Worm (Caenorhabditis elegans) whole organism, L1 larva: ENCODE data around the gene pigq-1.

Source experiments
- C04F5.9 ChIP-seq: sonication (generic microtip); optimal IDR thresholded peaks from 2 replicates; lab custom pipeline; 2016; ENCODE audit warnings: missing genetic modification characterization, missing compliant biosample characterization
- F16B12.6 ChIP-seq: fragments of 150-350 bp; optimal IDR thresholded peaks from 2 replicates; lab custom pipeline; 2014; ENCODE audit warnings: missing biosample characterization, missing genetic modification characterization
- aha-1 ChIP-seq: fragments of 150-350 bp; optimal IDR thresholded peaks from 2 replicates; lab custom pipeline; 2014; ENCODE audit warnings: missing biosample characterization, missing genetic modification characterization
- ceh-8 ChIP-seq: fragments of 200-800 bp; sonication (Bioruptor generic); optimal IDR thresholded peaks from 2 replicates; lab custom pipeline; 2018; ENCODE audit warnings: mild to moderate bottlenecking, missing genetic modification characterization, moderate library complexity, missing compliant biosample characterization
- dpl-1 ChIP-seq, 3 experiments: fragments of 150-350 bp in 2 of 3; sonication (generic microtip) in 1 of 3; optimal IDR thresholded peaks; 2 replicates each; lab custom pipeline; 2014 to 2017; ENCODE audit warnings: missing biosample characterization in 3 of 3, missing genetic modification characterization in 3 of 3, missing genetic modification reagents in 3 of 3
- efl-1 ChIP-seq, 4 experiments: fragments of 150-350 bp; optimal IDR thresholded peaks in 3 of 4; peaks in 1 of 4; 1 replicate in 1 of 4; 2 replicates in 3 of 4; lab custom pipeline; 2014; ENCODE audit warnings: missing biosample characterization in 2 of 4, missing genetic modification characterization in 2 of 4, missing genetic modification reagents in 2 of 4
- egl-13 ChIP-seq: sonication (generic microtip); optimal IDR thresholded peaks from 2 replicates; lab custom pipeline; 2016; ENCODE audit warnings: missing genotype, missing genetic modification reagents, missing genetic modification characterization, missing compliant biosample characterization
- egl-27 ChIP-seq, 2 experiments: fragments of 150-350 bp in 1 of 2; sonication (generic microtip); optimal IDR thresholded peaks; 3 replicates each; lab custom pipeline; 2017 to 2018; ENCODE audit warnings: missing biosample characterization in 2 of 2, missing genetic modification characterization in 2 of 2, missing genetic modification reagents in 2 of 2
- elt-3 ChIP-seq, 6 experiments: fragments of 150-350 bp in 1 of 6; sonication (generic microtip); optimal IDR thresholded peaks; 2 replicates each; lab custom pipeline; 2017 to 2018; ENCODE audit warnings: missing biosample characterization in 6 of 6, missing genetic modification characterization in 6 of 6, inconsistent platforms in 1 of 6
- ets-5 ChIP-seq: fragments of 200-800 bp; sonication (Bioruptor generic); IDR thresholded peaks from 2 replicates; pipeline ENCODE4 v1.3.6; 2022; ENCODE audit warnings: missing genetic modification characterization, missing compliant biosample characterization
- fkh-8 ChIP-seq: sonication (generic microtip); optimal IDR thresholded peaks from 2 replicates; lab custom pipeline; 2016; ENCODE audit warnings: mild to moderate bottlenecking, missing genetic modification characterization, missing compliant biosample characterization
- hlh-17 ChIP-seq: fragments of 200-800 bp; sonication (Bioruptor generic); optimal IDR thresholded peaks from 2 replicates; lab custom pipeline; 2018; ENCODE audit warnings: missing genetic modification characterization, mild to moderate bottlenecking, missing compliant biosample characterization, moderate library complexity, borderline replicate concordance
- irx-1 ChIP-seq: sonication (generic microtip); optimal IDR thresholded peaks from 2 replicates; lab custom pipeline; 2016; ENCODE audit warnings: missing genetic modification characterization, missing compliant biosample characterization
- lin-13 ChIP-seq: fragments of 150-350 bp; optimal IDR thresholded peaks from 2 replicates; lab custom pipeline; 2014; ENCODE audit warnings: missing biosample characterization, missing genetic modification reagents, missing genetic modification characterization
- lin-14 ChIP-seq: fragments of 200-800 bp; sonication (Bioruptor generic); optimal IDR thresholded peaks from 2 replicates; lab custom pipeline; 2018; ENCODE audit warnings: mild to moderate bottlenecking, missing genetic modification characterization, moderate library complexity, missing compliant biosample characterization
- lin-15B ChIP-seq: fragments of 150-350 bp; sonication (generic microtip); optimal IDR thresholded peaks from 3 replicates; lab custom pipeline; 2014; ENCODE audit warnings: missing biosample characterization, missing genetic modification characterization
- lin-35 ChIP-seq, 2 experiments: fragments of 150-350 bp; optimal IDR thresholded peaks; 2 replicates each; lab custom pipeline; 2014; ENCODE audit warnings: missing biosample characterization in 2 of 2, missing genetic modification characterization in 2 of 2, missing genetic modification reagents in 2 of 2
- mab-9 ChIP-seq: fragments of 200-800 bp; sonication (Bioruptor generic); IDR thresholded peaks from 2 replicates; pipeline ENCODE4 v1.3.6; 2022; ENCODE audit warnings: missing genetic modification reagents, missing genetic modification characterization, missing compliant biosample characterization
- mdl-1 ChIP-seq, 2 experiments: fragments of 150-350 bp; optimal IDR thresholded peaks; 2 replicates each; lab custom pipeline; 2014 to 2017; ENCODE audit warnings: missing biosample characterization in 2 of 2, missing genetic modification characterization in 2 of 2, inconsistent platforms in 1 of 2
- mep-1 ChIP-seq: fragments of 150-350 bp; optimal IDR thresholded peaks from 2 replicates; lab custom pipeline; 2014; ENCODE audit warnings: missing biosample characterization, missing genetic modification characterization
- nhr-19 ChIP-seq: fragments of 200-800 bp; sonication (Bioruptor generic); conservative IDR thresholded peaks from 2 replicates; pipeline ENCODE4 v1.3.6; 2022; ENCODE audit warnings: missing genetic modification characterization, missing compliant biosample characterization
- nhr-28 ChIP-seq: fragments of 150-350 bp; optimal IDR thresholded peaks from 2 replicates; lab custom pipeline; 2014; ENCODE audit warnings: missing biosample characterization, missing genetic modification characterization
- nhr-47 ChIP-seq: sonication (generic microtip); optimal IDR thresholded peaks from 2 replicates; lab custom pipeline; 2016; ENCODE audit warnings: mild to moderate bottlenecking, missing genetic modification characterization, moderate library complexity, missing compliant biosample characterization
- nhr-71 ChIP-seq: sonication (generic microtip); optimal IDR thresholded peaks from 2 replicates; lab custom pipeline; 2016; ENCODE audit warnings: mild to moderate bottlenecking, missing genetic modification characterization, moderate library complexity, missing compliant biosample characterization
- nhr-76 ChIP-seq: sonication (generic microtip); optimal IDR thresholded peaks from 2 replicates; lab custom pipeline; 2017; ENCODE audit warnings: missing biosample characterization, missing genetic modification characterization
- nhr-84 ChIP-seq: sonication (generic microtip); optimal IDR thresholded peaks from 2 replicates; lab custom pipeline; 2017; ENCODE audit warnings: missing biosample characterization, missing genetic modification characterization
- nhr-85 ChIP-seq: sonication (generic microtip); peaks from one replicate; lab custom pipeline; 2016; ENCODE audit warnings: missing genetic modification characterization, inconsistent platforms, missing compliant biosample characterization
- pag-3 ChIP-seq: sonication (generic microtip); optimal IDR thresholded peaks from 2 replicates; lab custom pipeline; 2017; ENCODE audit warnings: missing genetic modification characterization, mild to moderate bottlenecking, missing compliant biosample characterization, antibody characterized with exemption, borderline replicate concordance; ENCODE audit not compliant: insufficient read depth
- pax-3 ChIP-seq: fragments of 200-800 bp; sonication (Bioruptor generic); optimal IDR thresholded peaks from 2 replicates; lab custom pipeline; 2018; ENCODE audit warnings: mild to moderate bottlenecking, missing genetic modification characterization, moderate library complexity, missing compliant biosample characterization
- rnt-1 ChIP-seq: sonication (generic microtip); optimal IDR thresholded peaks from 2 replicates; lab custom pipeline; 2016; ENCODE audit warnings: mild to moderate bottlenecking, missing genetic modification characterization, moderate library complexity, missing compliant biosample characterization
- snpc-4 ChIP-seq: fragments of 150-350 bp; optimal IDR thresholded peaks from 2 replicates; lab custom pipeline; 2014; ENCODE audit warnings: missing biosample characterization, missing genetic modification characterization
- sox-4 ChIP-seq: sonication (generic microtip); optimal IDR thresholded peaks from 2 replicates; lab custom pipeline; 2016; ENCODE audit warnings: missing genetic modification characterization, missing compliant biosample characterization
- tbx-2 ChIP-seq: sonication (generic microtip); optimal IDR thresholded peaks from 2 replicates; lab custom pipeline; 2016; ENCODE audit warnings: missing genetic modification characterization, missing compliant biosample characterization
- tlp-1 ChIP-seq: fragments of 150-350 bp; optimal IDR thresholded peaks from 2 replicates; lab custom pipeline; 2014; ENCODE audit warnings: missing biosample characterization, missing genetic modification characterization
- unc-130 ChIP-seq: fragments of 150-350 bp; optimal IDR thresholded peaks from 2 replicates; lab custom pipeline; 2017; ENCODE audit warnings: missing biosample characterization, missing genetic modification characterization, inconsistent platforms
- unc-30 ChIP-seq: sonication (generic microtip); optimal IDR thresholded peaks from 2 replicates; lab custom pipeline; 2017; ENCODE audit warnings: missing biosample characterization, missing genetic modification characterization
- unc-98 ChIP-seq: fragments of 200-800 bp; sonication (Bioruptor generic); IDR thresholded peaks from 2 replicates; pipeline ENCODE4 v1.3.6; 2022; ENCODE audit warnings: missing genetic modification characterization, missing compliant biosample characterization
- xbp-1 ChIP-seq: sonication (generic microtip); optimal IDR thresholded peaks from 2 replicates; lab custom pipeline; 2016; ENCODE audit warnings: missing genetic modification characterization, missing compliant biosample characterization
- zag-1 ChIP-seq: fragments of 150-350 bp; optimal IDR thresholded peaks from 2 replicates; lab custom pipeline; 2014; ENCODE audit warnings: missing biosample characterization, missing genetic modification characterization
- zip-4 ChIP-seq: fragments of 200-800 bp; sonication (Bioruptor generic); optimal IDR thresholded peaks from 2 replicates; lab custom pipeline; 2018; ENCODE audit warnings: mild to moderate bottlenecking, missing genetic modification characterization, moderate library complexity, missing compliant biosample characterization
- ztf-4 ChIP-seq: fragments of 150-350 bp; optimal IDR thresholded peaks from 2 replicates; lab custom pipeline; 2014; ENCODE audit warnings: missing biosample characterization, missing genetic modification characterization

The pigq-1 gene

DNA sequence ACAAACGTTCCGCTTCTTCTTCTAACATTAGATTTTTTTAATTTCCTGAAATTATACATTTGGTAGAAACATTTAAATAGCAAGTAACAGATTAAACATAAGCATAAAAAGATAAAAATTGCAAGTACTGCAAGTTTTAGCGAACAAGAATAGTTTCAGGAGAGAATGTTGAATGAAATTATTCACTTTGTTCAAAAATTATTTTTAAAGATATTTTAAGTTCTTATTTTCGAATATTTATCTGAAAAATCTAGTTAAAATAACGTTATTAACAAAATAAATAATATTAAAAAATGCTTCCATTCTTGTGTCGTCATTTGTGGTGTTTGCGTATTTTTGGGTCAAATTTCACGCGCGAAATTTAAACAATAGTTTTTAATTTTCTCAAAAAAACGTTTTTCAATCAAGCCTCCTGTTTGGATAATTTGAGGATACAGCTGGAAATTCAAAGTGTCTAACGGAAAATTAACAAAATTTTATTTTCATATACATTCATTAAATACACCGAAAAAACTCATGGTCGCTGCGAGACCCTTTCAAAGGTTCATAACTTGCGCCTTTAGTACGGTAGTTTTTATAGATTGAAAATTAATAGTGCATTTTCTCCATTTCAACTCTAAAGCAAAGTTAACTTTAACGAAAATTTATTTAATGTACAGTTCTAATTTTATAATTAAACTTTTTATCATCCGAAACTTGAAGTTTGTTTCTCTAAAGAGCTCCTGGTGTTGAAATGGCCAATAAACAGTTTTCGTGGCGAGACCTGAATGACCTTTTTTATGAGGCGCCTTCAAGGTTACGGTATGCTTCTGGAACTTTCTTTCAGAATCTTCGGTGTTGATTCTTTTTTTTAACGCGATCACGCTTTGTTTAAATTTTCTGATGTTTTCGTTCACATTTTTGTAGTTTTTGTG lies 4.5 kb downstream of the pigq-1 start, which contains the start of gene skih-2 (continued):
- TF ChIP-seq snpc-4 (tag; lab: Kevin White, UChicago): peak; percentile 20
- TF ChIP-seq lin-15B (tag; lab: Kevin White, UChicago): peak; percentile 32
- no peak for TF ChIP-seq C04F5.9 (tag; lab: Kevin White, UChicago)
- TF ChIP-seq unc-130 (tag; lab: Kevin White, UChicago): no peak
- TF ChIP-seq tlp-1 (tag; lab: Kevin White, UChicago): no peak
- no peak for TF ChIP-seq nhr-28
- TF ChIP-seq rnt-1 (tag; lab: Kevin White, UChicago): peak; percentile 18
- peak; percentile 94 to 95 for TF ChIP-seq lin-35 (GFP tag; optimal IDR thresholded peaks at IDR 0.05; lab: Kevin White, UChicago)
- peak; percentile 58 for TF ChIP-seq zag-1
- TF ChIP-seq ztf-4 (tag; lab: Kevin White, UChicago): no peak
- TF ChIP-seq mab-9 (GFP tag; lab: Robert Waterston, UW): no peak
- peak; percentile 68 for TF ChIP-seq nhr-85 (tag; lab: Kevin White, UChicago)
- peak; percentile 88 for TF ChIP-seq F16B12.6 (tag; lab: Kevin White, UChicago)
- TF ChIP-seq unc-30: no peak
- peak; percentile 64 for TF ChIP-seq nhr-71 (tag; lab: Kevin White, UChicago)
- TF ChIP-seq nhr-19 (GFP tag; lab: Robert Waterston, UW): peak; percentile 68
- TF ChIP-seq tbx-2 (tag; lab: Kevin White, UChicago): peak; percentile 49
- no peak for TF ChIP-seq lin-14 (GFP tag; lab: Kevin White, UChicago)
- peak; percentile 92 to 95 (median 93) for TF ChIP-seq dpl-1 (GFP tag; optimal IDR thresholded peaks at IDR 0.05; lab: Kevin White, UChicago)
- no peak for TF ChIP-seq fkh-8 (tag; lab: Kevin White, UChicago)
- TF ChIP-seq ets-5 (GFP tag; lab: Robert Waterston, UW): no peak
- TF ChIP-seq nhr-47 (tag; lab: Kevin White, UChicago): peak; percentile 71
- no peak for TF ChIP-seq sox-4 (tag; lab: Kevin White, UChicago)
- no peak for TF ChIP-seq aha-1 (tag; lab: Kevin White, UChicago)
- peak; percentile 85 to 93 for TF ChIP-seq efl-1 (optimal IDR thresholded peaks at IDR 0.05; lab: Kevin White, UChicago)
- peak; percentile 95 to 99 for TF ChIP-seq efl-1 (GFP tag; optimal IDR thresholded peaks at IDR 0.05 in 1 of 2; lab: Kevin White, UChicago)
- TF ChIP-seq pax-3 (tag; lab: Kevin White, UChicago): no peak
- no peak for TF ChIP-seq elt-3 (tag; optimal IDR thresholded peaks at IDR 0.05; lab: Kevin White, UChicago)
- no peak for TF ChIP-seq nhr-76 (tag; lab: Kevin White, UChicago)
- TF ChIP-seq xbp-1 (tag; lab: Kevin White, UChicago): peak; percentile 78
- no peak for TF ChIP-seq mdl-1 (tag; optimal IDR thresholded peaks at IDR 0.05; lab: Kevin White, UChicago)
- no peak for TF ChIP-seq zip-4 (GFP tag; lab: Kevin White, UChicago)
- no peak for TF ChIP-seq egl-13 (tag; lab: Kevin White, UChicago)
- TF ChIP-seq mep-1 (tag; lab: Kevin White, UChicago): peak; percentile 70

DNA sequence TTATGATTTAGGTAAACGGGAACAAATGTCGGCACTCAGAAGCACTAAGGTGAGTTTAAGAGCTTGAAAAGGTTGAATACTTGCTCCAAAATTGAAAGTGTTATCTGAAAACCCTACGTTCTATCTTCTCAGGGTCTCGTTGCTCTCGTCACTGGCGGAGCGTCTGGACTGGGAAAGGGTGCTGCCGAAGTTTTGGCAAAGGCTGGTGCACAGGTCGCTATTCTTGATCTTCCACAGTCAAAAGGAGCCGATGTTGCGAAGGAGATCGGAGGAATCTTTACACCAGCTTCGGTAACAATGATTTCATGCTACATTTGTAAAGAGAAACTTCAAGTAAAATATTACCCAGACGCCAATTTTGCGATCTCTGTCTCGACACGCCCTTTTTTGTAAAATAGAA lies 15.8 kb downstream of the pigq-1 start, which contains the start of gene ard-1:
ard-1 (plus strand) TSS at position 12 of the 400 bp plus-strand sequence.
- TF ChIP-seq lin-35 (GFP tag; optimal IDR thresholded peaks at IDR 0.05; lab: Kevin White, UChicago): no peak
- TF ChIP-seq ets-5 (GFP tag; lab: Robert Waterston, UW): no peak
- no peak for TF ChIP-seq unc-98 (GFP tag; lab: Robert Waterston, UW)
- TF ChIP-seq irx-1 (tag; lab: Kevin White, UChicago): no peak
- no peak for TF ChIP-seq mep-1 (tag; lab: Kevin White, UChicago)
- no peak for TF ChIP-seq lin-14 (GFP tag; lab: Kevin White, UChicago)
- TF ChIP-seq lin-15B (tag; lab: Kevin White, UChicago): no peak
- TF ChIP-seq efl-1 (optimal IDR thresholded peaks at IDR 0.05; lab: Kevin White, UChicago): no peak
- TF ChIP-seq efl-1 (GFP tag; optimal IDR thresholded peaks at IDR 0.05 in 1 of 2; lab: Kevin White, UChicago): no peak
- no peak for TF ChIP-seq egl-27 (tag; optimal IDR thresholded peaks at IDR 0.05; lab: Kevin White, UChicago)
- TF ChIP-seq mdl-1 (tag; optimal IDR thresholded peaks at IDR 0.05; lab: Kevin White, UChicago): no peak
- TF ChIP-seq C04F5.9 (tag; lab: Kevin White, UChicago): no peak
- TF ChIP-seq nhr-84 (tag; lab: Kevin White, UChicago): no peak
- no peak for TF ChIP-seq lin-13 (GFP tag; lab: Kevin White, UChicago)
- no peak for TF ChIP-seq ceh-8 (GFP tag; lab: Kevin White, UChicago)
- no peak for TF ChIP-seq mab-9 (GFP tag; lab: Robert Waterston, UW)
- TF ChIP-seq pax-3 (tag; lab: Kevin White, UChicago): no peak
- TF ChIP-seq tlp-1 (tag; lab: Kevin White, UChicago): no peak
- no peak for TF ChIP-seq pag-3 (tag; lab: Kevin White, UChicago)
- no peak for TF ChIP-seq hlh-17 (GFP tag; lab: Kevin White, UChicago)
